Worm (Caenorhabditis elegans): ENCODE data around the gene T02D1.7.

- no peak for TF ChIP-seq mep-1 (tag; optimal IDR thresholded peaks at IDR 0.05)
- no peak for TF ChIP-seq ama-1 (optimal IDR thresholded peaks at IDR 0.05)
- TF ChIP-seq dsc-1 (tag; optimal IDR thresholded peaks at IDR 0.05), result no peak
- TF ChIP-seq unc-86 (tag; optimal IDR thresholded peaks at IDR 0.05), result no peak
- no peak for TF ChIP-seq dpl-1 (GFP tag; optimal IDR thresholded peaks at IDR 0.05)
- no peak for TF ChIP-seq elt-2 (tag; optimal IDR thresholded peaks at IDR 0.05)
- no peak for TF ChIP-seq nhr-12 (tag; optimal IDR thresholded peaks at IDR 0.05)
- TF ChIP-seq unc-30 (tag; optimal IDR thresholded peaks at IDR 0.05), result no peak
- TF ChIP-seq lin-13 (GFP tag; optimal IDR thresholded peaks at IDR 0.05), result no peak
Observed at ce11 chrIV:17399455-17399854, 7.5 kb downstream of the T02D1.7 start, which contains the start of gene T02D1.4.
